Worm (Caenorhabditis elegans) whole organism, L2 larva: ENCODE data around the gene ssp-10.

Experiments used
- C34F6.9 ChIP-seq: fragments of 150-350 bp; optimal IDR thresholded peaks from 2 replicates; lab custom pipeline; 2014; ENCODE audit warnings: missing biosample characterization, missing genetic modification characterization
- Y55F3AM.14 ChIP-seq: fragments of 200-800 bp; sonication (Bioruptor generic); optimal IDR thresholded peaks from 2 replicates; lab custom pipeline; 2018; ENCODE audit warnings: mild to moderate bottlenecking, missing genetic modification characterization, missing compliant biosample characterization
- aly-2 ChIP-seq: fragments of 150-350 bp; optimal IDR thresholded peaks from 2 replicates; lab custom pipeline; 2014; ENCODE audit warnings: missing biosample characterization, missing genetic modification characterization
- ama-1 ChIP-seq: fragments of 150-350 bp; optimal IDR thresholded peaks from 2 replicates; lab custom pipeline; 2018; ENCODE audit warnings: inconsistent platforms
- ceh-16 ChIP-seq: fragments of 150-350 bp; optimal IDR thresholded peaks from 2 replicates; lab custom pipeline; 2014; ENCODE audit warnings: missing biosample characterization, missing genetic modification characterization
- ceh-82 ChIP-seq: fragments of 150-350 bp; optimal IDR thresholded peaks from 2 replicates; lab custom pipeline; 2014; ENCODE audit warnings: missing biosample characterization, missing genetic modification characterization
- crh-2 ChIP-seq: sonication (generic microtip); optimal IDR thresholded peaks from 2 replicates; lab custom pipeline; 2017; ENCODE audit warnings: missing biosample characterization, missing genetic modification characterization
- dmd-4 ChIP-seq: sonication (generic microtip); optimal IDR thresholded peaks from 2 replicates; lab custom pipeline; 2017; ENCODE audit warnings: missing biosample characterization, missing genetic modification characterization
- egl-27 ChIP-seq: sonication (generic microtip); optimal IDR thresholded peaks from 3 replicates; lab custom pipeline; 2017; ENCODE audit warnings: missing biosample characterization, missing genetic modification reagents, missing genetic modification characterization
- fos-1 ChIP-seq: fragments of 150-350 bp; optimal IDR thresholded peaks from 2 replicates; lab custom pipeline; 2014; ENCODE audit warnings: missing biosample characterization, missing genetic modification characterization
- gmeb-1 ChIP-seq: fragments of 150-350 bp; optimal IDR thresholded peaks from 2 replicates; lab custom pipeline; 2014; ENCODE audit warnings: missing biosample characterization, missing genetic modification characterization
- lin-11 ChIP-seq: fragments of 150-350 bp; sonication (generic microtip); optimal IDR thresholded peaks from 2 replicates; lab custom pipeline; 2014; ENCODE audit warnings: missing biosample characterization, missing genetic modification characterization, inconsistent platforms, mixed read lengths
- lin-13 ChIP-seq: fragments of 150-350 bp; optimal IDR thresholded peaks from 2 replicates; lab custom pipeline; 2014; ENCODE audit warnings: missing biosample characterization, missing genetic modification reagents, missing genetic modification characterization
- lsy-2 ChIP-seq, 2 experiments: fragments of 150-350 bp in 1 of 2; sonication (generic microtip) in 1 of 2; optimal IDR thresholded peaks; 2 replicates each; lab custom pipeline; 2014 to 2017; ENCODE audit warnings: missing biosample characterization in 2 of 2, missing genetic modification characterization in 2 of 2
- mab-5 ChIP-seq: fragments of 150-350 bp; optimal IDR thresholded peaks from 2 replicates; lab custom pipeline; 2014; ENCODE audit warnings: missing biosample characterization, missing genetic modification characterization
- mbf-1 ChIP-seq: sonication (generic microtip); optimal IDR thresholded peaks from 2 replicates; lab custom pipeline; 2017; ENCODE audit warnings: missing biosample characterization, missing genetic modification characterization
- nhr-11 ChIP-seq: fragments of 150-350 bp; optimal IDR thresholded peaks from 2 replicates; lab custom pipeline; 2014; ENCODE audit warnings: missing biosample characterization, missing genetic modification characterization
- nhr-12 ChIP-seq: fragments of 150-350 bp; optimal IDR thresholded peaks from 2 replicates; lab custom pipeline; 2014; ENCODE audit warnings: missing biosample characterization, missing genetic modification characterization
- nhr-129 ChIP-seq: fragments of 150-350 bp; optimal IDR thresholded peaks from 2 replicates; lab custom pipeline; 2014; ENCODE audit warnings: missing biosample characterization, missing genetic modification characterization
- nhr-21 ChIP-seq: fragments of 150-350 bp; optimal IDR thresholded peaks from 2 replicates; lab custom pipeline; 2014; ENCODE audit warnings: missing biosample characterization, missing genetic modification characterization
- nhr-23 ChIP-seq: fragments of 150-350 bp; optimal IDR thresholded peaks from 2 replicates; lab custom pipeline; 2014; ENCODE audit warnings: missing biosample characterization, missing genetic modification reagents, missing genetic modification characterization
- nhr-237 ChIP-seq: fragments of 150-350 bp; optimal IDR thresholded peaks from 2 replicates; lab custom pipeline; 2014; ENCODE audit warnings: missing biosample characterization, missing genetic modification characterization
- nhr-6 ChIP-seq: fragments of 150-350 bp; optimal IDR thresholded peaks from 2 replicates; lab custom pipeline; 2014; ENCODE audit warnings: missing biosample characterization, missing genetic modification characterization
- peb-1 ChIP-seq: fragments of 150-350 bp; optimal IDR thresholded peaks from 2 replicates; lab custom pipeline; 2014; ENCODE audit warnings: missing biosample characterization, missing genetic modification characterization
- sem-4 ChIP-seq: fragments of 150-350 bp; optimal IDR thresholded peaks from 2 replicates; lab custom pipeline; 2014; ENCODE audit warnings: missing biosample characterization, missing genetic modification reagents, missing genetic modification characterization
- skn-1 ChIP-seq: sonication (generic microtip); optimal IDR thresholded peaks from 2 replicates; lab custom pipeline; 2017; ENCODE audit warnings: missing biosample characterization, missing genetic modification characterization
- sma-9 ChIP-seq, 2 experiments: fragments of 150-350 bp in 1 of 2; sonication (generic microtip) in 1 of 2; optimal IDR thresholded peaks; 2 replicates each; lab custom pipeline; 2014 to 2016; ENCODE audit warnings: missing genetic modification characterization in 2 of 2, mild to moderate bottlenecking in 1 of 2, missing biosample characterization in 1 of 2, missing compliant biosample characterization in 1 of 2, missing genetic modification reagents in 1 of 2, moderate library complexity in 1 of 2
- snpc-4 ChIP-seq: fragments of 150-350 bp; optimal IDR thresholded peaks from 2 replicates; lab custom pipeline; 2014; ENCODE audit warnings: missing biosample characterization, missing genetic modification characterization
- unc-39 ChIP-seq: fragments of 150-350 bp; optimal IDR thresholded peaks from 2 replicates; lab custom pipeline; 2014; ENCODE audit warnings: missing biosample characterization, missing genetic modification characterization
- unc-55 ChIP-seq: fragments of 150-350 bp; sonication (generic microtip); optimal IDR thresholded peaks from 3 replicates; lab custom pipeline; 2014; ENCODE audit warnings: missing biosample characterization, missing genetic modification reagents, missing genetic modification characterization
- unc-62 ChIP-seq: fragments of 150-350 bp; optimal IDR thresholded peaks from 2 replicates; lab custom pipeline; 2014; ENCODE audit warnings: missing biosample characterization, missing genetic modification reagents, missing genetic modification characterization
- zag-1 ChIP-seq: fragments of 150-350 bp; optimal IDR thresholded peaks from 2 replicates; lab custom pipeline; 2014; ENCODE audit warnings: missing biosample characterization, missing genetic modification characterization
- ztf-11 ChIP-seq: sonication (generic microtip); optimal IDR thresholded peaks from 2 replicates; lab custom pipeline; 2017; ENCODE audit warnings: missing biosample characterization, missing genetic modification characterization

ssp-10 gene

ce11 chrIV:9858970-9859369 is 8.1 kb upstream of the ssp-10 start:
- TF ChIP-seq nhr-23 (tag; lab: Kevin White, UChicago) = no peak
- TF ChIP-seq nhr-237 (tag; lab: Kevin White, UChicago) = no peak
- no peak for TF ChIP-seq aly-2 (tag; lab: Kevin White, UChicago)
- no peak for TF ChIP-seq snpc-4 (tag; lab: Kevin White, UChicago)
- no peak for TF ChIP-seq dmd-4 (tag; lab: Kevin White, UChicago)
- TF ChIP-seq lsy-2 (tag; optimal IDR thresholded peaks at IDR 0.05; lab: Kevin White, UChicago) = no peak
- TF ChIP-seq mab-5 (tag; lab: Kevin White, UChicago) = no peak
- no peak for TF ChIP-seq lin-11
- TF ChIP-seq sma-9 (GFP tag; optimal IDR thresholded peaks at IDR 0.05; lab: Kevin White, UChicago) = no peak
- TF ChIP-seq sma-9 (tag; optimal IDR thresholded peaks at IDR 0.05; lab: Kevin White, UChicago) = no peak
- TF ChIP-seq mbf-1 (tag; lab: Kevin White, UChicago) = no peak
- TF ChIP-seq ztf-11 (tag; lab: Kevin White, UChicago) = no peak
- no peak for TF ChIP-seq unc-62 (GFP tag; lab: Kevin White, UChicago)
- no peak for TF ChIP-seq nhr-11 (tag; lab: Kevin White, UChicago)

- TF ChIP-seq ceh-16 (tag; lab: Kevin White, UChicago) (no peak), fos-1 (tag; lab: Kevin White, UChicago) (peak; percentile 2), unc-55 (GFP tag; lab: Kevin White, UChicago) (peak; percentile 62), nhr-21 (tag; lab: Kevin White, UChicago) (no peak), nhr-129 (tag; lab: Kevin White, UChicago) (peak; percentile 61), Y55F3AM.14 (GFP tag; lab: Kevin White, UChicago) (no peak), nhr-237 (tag; lab: Kevin White, UChicago) (no peak), zag-1 (tag; lab: Kevin White, UChicago) (no peak), ama-1 (lab: Kevin White, UChicago) (no peak), snpc-4 (tag; lab: Kevin White, UChicago) (no peak), gmeb-1 (tag; lab: Kevin White, UChicago) (peak; percentile 32), crh-2 (peak; percentile 4), ceh-82 (tag; lab: Kevin White, UChicago) (no peak), C34F6.9 (tag; lab: Kevin White, UChicago) (peak; percentile 70)
These were observed 7.2 kb upstream of the ssp-10 start, which contains the start of gene npp-1 for ce11 chrIV:9857952-9858488. TSS of gene npp-1 (plus strand) at chrIV:9858488.

- TF ChIP-seq mbf-1 (tag; lab: Kevin White, UChicago) = no peak
- no peak for TF ChIP-seq mab-5 (tag; lab: Kevin White, UChicago)
These were observed 4.9 kb upstream of the ssp-10 start, which contains the start of gene K07F5.12 for ce11 chrIV:9855712-9856111. TSS of gene K07F5.12 (plus strand) at chrIV:9856012.

ce11 chrIV:9854952-9855351 is 4.1 kb upstream of the ssp-10 start:
- no peak for TF ChIP-seq ceh-82 (tag; lab: Kevin White, UChicago)
- TF ChIP-seq fos-1 (tag; lab: Kevin White, UChicago) = peak; percentile 53

- TF ChIP-seq nhr-23 (tag; lab: Kevin White, UChicago) (no peak), gmeb-1 (tag; lab: Kevin White, UChicago) (no peak), sem-4 (tag; lab: Kevin White, UChicago) (no peak), dmd-4 (tag; lab: Kevin White, UChicago) (no peak), unc-39 (tag; lab: Kevin White, UChicago) (no peak), nhr-6 (tag; lab: Kevin White, UChicago) (no peak), egl-27 (tag; lab: Kevin White, UChicago) (no peak), nhr-21 (tag; lab: Kevin White, UChicago) (no peak)
These were observed 2.1 kb upstream of the ssp-10 start for ce11 chrIV:9852818-9853466.

ce11 chrIV:9852250-9852649 is 1.4 kb upstream of the ssp-10 start, which contains the start of gene ssq-1:
TSS of gene ssq-1 (plus strand) at chrIV:9852550.
- TF ChIP-seq peb-1 (tag; lab: Kevin White, UChicago) (no peak), mab-5 (tag; lab: Kevin White, UChicago) (no peak), ceh-16 (tag; lab: Kevin White, UChicago) (no peak), aly-2 (tag; lab: Kevin White, UChicago) (no peak), lin-13 (GFP tag; lab: Kevin White, UChicago) (no peak), nhr-12 (tag; lab: Kevin White, UChicago) (no peak), crh-2 (no peak), skn-1 (tag; lab: Kevin White, UChicago) (no peak), ztf-11 (tag; lab: Kevin White, UChicago) (no peak), lsy-2 (tag; optimal IDR thresholded peaks at IDR 0.05; lab: Kevin White, UChicago) (no peak)
